Fruit fly (Drosophila melanogaster) Kc167 (cell line): ENCODE measurements around the gene Ced-12.

Source experiments
- Myc ChIP-seq: fragments of >200 bp; optimal IDR thresholded peaks from 2 replicates; lab custom pipeline; 2017; ENCODE audit warnings: missing external identifiers
- h ChIP-seq: fragments of >200 bp; optimal IDR thresholded peaks from 3 replicates; lab custom pipeline; 2018; ENCODE audit warnings: missing external identifiers
- psq ChIP-seq: fragments of >200 bp; optimal IDR thresholded peaks from 2 replicates; lab custom pipeline; 2017; ENCODE audit warnings: missing external identifiers

- TF ChIP-seq psq (lab: Kevin White, UChicago), result no peak
- TF ChIP-seq Myc (lab: Kevin White, UChicago), result no peak
- TF ChIP-seq h (lab: Kevin White, UChicago), result no peak
Measured at dm6 chr2L:12114159-12114558, 16.5 kb downstream of the Ced-12 start, which contains the start of gene CG17211.
